Fruit fly (Drosophila melanogaster): ENCODE results near the gene Pss.

- TF ChIP-seq psq (optimal IDR thresholded peaks at IDR 0.05) (no peak), ttk (optimal IDR thresholded peaks at IDR 0.05) (no peak), Myc (optimal IDR thresholded peaks at IDR 0.05) (no peak), Sin3A (optimal IDR thresholded peaks at IDR 0.05) (no peak), insv (optimal IDR thresholded peaks at IDR 0.05) (no peak)
These were observed 14.4 kb downstream of the Pss start for dm6 chr3L:20511499-20512108.
